Fruit fly (Drosophila melanogaster): ENCODE data around the gene stai.

dm6 chr2L:6062382-6063082, 37.6 kb upstream of the stai start, which contains the start of the genes ND-51 and CG13994:
- TF ChIP-seq GATAe (GFP tag; conservative IDR thresholded peaks at IDR 0.05): 0 out of 2 replicates have a peak, but pooled peaks have one; percentile 14
- TF ChIP-seq bigmax (GFP tag; optimal IDR thresholded peaks at IDR 0.05): no peak
- no peak for TF ChIP-seq gt (GFP tag; IDR thresholded peaks at IDR 0.05)
- no peak for TF ChIP-seq CG1832 (GFP tag; optimal IDR thresholded peaks at IDR 0.05)
- TF ChIP-seq CG18619 (GFP tag; optimal IDR thresholded peaks at IDR 0.05): peak; percentile 61
- TF ChIP-seq CG7556 (GFP tag; optimal IDR thresholded peaks at IDR 0.05): peak; percentile 61
- no peak for TF ChIP-seq nau (GFP tag; optimal IDR thresholded peaks at IDR 0.05)
- TF ChIP-seq CG34224 (GFP tag; IDR thresholded peaks at IDR 0.05; ENCODE audit: partially characterized antibody): no peak; the same call in 2 of the 3 replicates
- TF ChIP-seq sd (tag; optimal IDR thresholded peaks at IDR 0.05): no peak
- peak; percentile 95 for TF ChIP-seq row (GFP tag; IDR thresholded peaks at IDR 0.05)
- TF ChIP-seq NC2β (GFP tag; optimal IDR thresholded peaks at IDR 0.05): peak; percentile 65
- peak; percentile 83 for TF ChIP-seq CG15269 (tag; optimal IDR thresholded peaks at IDR 0.05)
- peak; percentile 87 for TF ChIP-seq Sin3A (optimal IDR thresholded peaks at IDR 0.05)

All from whole organism, embryonic.